Worm (Caenorhabditis elegans): Measurements from ENCODE around the gene R155.3.
A peak's percentile ranks its signal among the peaks of the same experiment; 100 is the strongest.

The R155.3 gene

ce11 chrIII:1934141-1934540 lies 42.4 kb downstream of the R155.3 start:
- TF ChIP-seq pqm-1 (tag; optimal IDR thresholded peaks at IDR 0.05) = no peak
- TF ChIP-seq zfp-3 (GFP tag; conservative IDR thresholded peaks at IDR 0.05) = no peak
- TF ChIP-seq dpl-1 (GFP tag; optimal IDR thresholded peaks at IDR 0.05) = no peak
- no peak for TF ChIP-seq R02D3.7 (tag; optimal IDR thresholded peaks at IDR 0.05)
- TF ChIP-seq dmd-6 (GFP tag; IDR thresholded peaks at IDR 0.05) = no peak
- TF ChIP-seq mep-1 (tag; optimal IDR thresholded peaks at IDR 0.05) = no peak
- TF ChIP-seq madf-9 (GFP tag; conservative IDR thresholded peaks at IDR 0.05) = no peak
- no peak for TF ChIP-seq madf-5 (GFP tag; IDR thresholded peaks at IDR 0.05)
- no peak for TF ChIP-seq aly-2 (tag; optimal IDR thresholded peaks at IDR 0.05)
- no peak for TF ChIP-seq nhr-76 (tag; optimal IDR thresholded peaks at IDR 0.05)
- peak; percentile 84 for TF ChIP-seq set-16 (GFP tag; IDR thresholded peaks at IDR 0.05)
- TF ChIP-seq tra-1 (GFP tag; IDR thresholded peaks at IDR 0.05) = no peak
- peak; percentile 52 for TF ChIP-seq aha-1 (tag)
- no peak for TF ChIP-seq F10B5.3 (tag; optimal IDR thresholded peaks at IDR 0.05)
- no peak for TF ChIP-seq nhr-41 (GFP tag; IDR thresholded peaks at IDR 0.05)
- TF ChIP-seq snpc-4 (tag; optimal IDR thresholded peaks at IDR 0.05) = no peak

- TF ChIP-seq set-16 (GFP tag; IDR thresholded peaks at IDR 0.05) (peak; percentile 93), hlh-30 (tag; optimal IDR thresholded peaks at IDR 0.05; ENCODE audit: insufficient read depth) (no peak)
These were observed 44.5 kb downstream of the R155.3 start for ce11 chrIII:1932018-1932417.

- TF ChIP-seq lin-13 (GFP tag; optimal IDR thresholded peaks at IDR 0.05) (peak; percentile 36), lin-29 (GFP tag; IDR thresholded peaks at IDR 0.05) (no peak), cey-2 (tag; optimal IDR thresholded peaks at IDR 0.05; ENCODE audit: borderline replicate concordance, insufficient read depth) (no peak)
These were observed 45.0 kb downstream of the R155.3 start for ce11 chrIII:1931509-1931908.

- TF ChIP-seq spr-3 (GFP tag; optimal IDR thresholded peaks at IDR 0.05) (no peak), daf-16 (GFP tag; optimal IDR thresholded peaks at IDR 0.05) (no peak), daf-16 (tag; optimal IDR thresholded peaks at IDR 0.05) (no peak), ZK337.2 (GFP tag; IDR thresholded peaks at IDR 0.05) (no peak), snpc-4 (tag; optimal IDR thresholded peaks at IDR 0.05) (no peak), aha-1 (tag) (peak; percentile 89), set-16 (GFP tag; IDR thresholded peaks at IDR 0.05) (peak; percentile 95), mxl-2 (GFP tag; conservative IDR thresholded peaks at IDR 0.05) (no peak), mdl-1 (tag; optimal IDR thresholded peaks at IDR 0.05) (no peak), lim-7 (GFP tag; IDR thresholded peaks at IDR 0.05) (0 out of 2 replicates have a peak, but pooled peaks have one; percentile 34)
These were observed 45.7 kb downstream of the R155.3 start for ce11 chrIII:1930714-1931273.

ce11 chrIII:1928741-1929499 lies 47.6 kb downstream of the R155.3 start:
- TF ChIP-seq mdt-29 (GFP tag; IDR thresholded peaks at IDR 0.05) = no peak
- no peak for TF ChIP-seq nhr-6 (tag; optimal IDR thresholded peaks at IDR 0.05)
- TF ChIP-seq nhr-42 (GFP tag; IDR thresholded peaks at IDR 0.05) = no peak
- TF ChIP-seq aha-1 (tag) = peak; percentile 17
- no peak for TF ChIP-seq nhr-11 (tag; optimal IDR thresholded peaks at IDR 0.05)
- TF ChIP-seq lsy-2 (tag; optimal IDR thresholded peaks at IDR 0.05) = peak in 1 of 2 experiments; percentile 36
- TF ChIP-seq duxl-1 (tag; optimal IDR thresholded peaks at IDR 0.05; ENCODE audit: poor library complexity) = no peak
- TF ChIP-seq set-16 (GFP tag; IDR thresholded peaks at IDR 0.05) = peak; percentile 75
- TF ChIP-seq F10B5.3 (tag; optimal IDR thresholded peaks at IDR 0.05) = no peak
- TF ChIP-seq ztf-7 (tag; optimal IDR thresholded peaks at IDR 0.05) = no peak
- TF ChIP-seq ceh-44 (GFP tag; IDR thresholded peaks at IDR 0.05) = no peak
- TF ChIP-seq egl-43 (GFP tag; IDR thresholded peaks at IDR 0.05) = no peak
- no peak for TF ChIP-seq ceh-20 (GFP tag; IDR thresholded peaks at IDR 0.05)
- TF ChIP-seq ceh-62 (tag; optimal IDR thresholded peaks at IDR 0.05) = no peak
- TF ChIP-seq daf-12 (tag; optimal IDR thresholded peaks at IDR 0.05) = no peak
- TF ChIP-seq F49E8.2 (tag; optimal IDR thresholded peaks at IDR 0.05; ENCODE audit: borderline replicate concordance) = no peak
- TF ChIP-seq arid-1 (GFP tag; conservative IDR thresholded peaks at IDR 0.05) = no peak
- TF ChIP-seq nhr-237 (tag; optimal IDR thresholded peaks at IDR 0.05) = no peak
